Fruit fly (Drosophila melanogaster) whole organism, embryonic: ENCODE data around the gene CG5644.

ENCODE experiments used
- Adf1 ChIP-seq: fragments of 200-800 bp; sonication (Bioruptor generic); IDR thresholded peaks from 2 replicates; pipeline ENCODE4 v1.3.6; 2022; ENCODE audit warnings: missing biosample characterization, missing genetic modification characterization
- Bgb ChIP-seq: fragments of 200-800 bp; sonication (Bioruptor generic); IDR thresholded peaks from 2 replicates; pipeline ENCODE4 v1.3.6; 2022; ENCODE audit warnings: missing biosample characterization, missing genetic modification characterization; ENCODE audit not compliant: partially characterized antibody
- CG11456 ChIP-seq: fragments of 200-800 bp; sonication (Bioruptor generic); IDR thresholded peaks from 3 replicates; pipeline ENCODE4 v1.3.6; 2022; ENCODE audit warnings: missing biosample characterization, missing genetic modification characterization
- CG12659 ChIP-seq: fragments of 200-800 bp; sonication (Bioruptor generic); optimal IDR thresholded peaks from 3 replicates; lab custom pipeline; 2017; ENCODE audit warnings: mild to moderate bottlenecking, missing biosample characterization, missing genetic modification reagents, missing genetic modification characterization
- CG13624 ChIP-seq: fragments of 200-800 bp; sonication (Bioruptor generic); optimal IDR thresholded peaks from 2 replicates; lab custom pipeline; 2016; ENCODE audit warnings: missing biosample characterization, missing genetic modification characterization
- CG15696 ChIP-seq: fragments of 200-800 bp; sonication (Bioruptor generic); optimal IDR thresholded peaks from 2 replicates; lab custom pipeline; 2019; ENCODE audit warnings: missing biosample characterization, mild to moderate bottlenecking, missing genetic modification characterization, moderate library complexity
- CG17328 ChIP-seq: fragments of 200-800 bp; sonication (Bioruptor generic); IDR thresholded peaks from 2 replicates; pipeline ENCODE4 v1.3.6; 2022; ENCODE audit warnings: missing biosample characterization, missing genetic modification characterization
- CG18011 ChIP-seq: fragments of 200-800 bp; sonication (Bioruptor generic); optimal IDR thresholded peaks from 2 replicates; lab custom pipeline; 2017; ENCODE audit warnings: missing biosample characterization, missing genetic modification characterization, mild to moderate bottlenecking, moderate library complexity, missing genotype
- CG30020 ChIP-seq: fragments of 200-800 bp; optimal IDR thresholded peaks from 2 replicates; lab custom pipeline; 2019; ENCODE audit warnings: missing biosample characterization, mild to moderate bottlenecking, missing genetic modification characterization, moderate library complexity
- CG30431 ChIP-seq: fragments of 200-800 bp; sonication (Bioruptor generic); optimal IDR thresholded peaks from 2 replicates; lab custom pipeline; 2017; ENCODE audit warnings: missing biosample characterization, missing genetic modification characterization
- CG34422 ChIP-seq: fragments of 200-800 bp; sonication (Bioruptor generic); IDR thresholded peaks from 3 replicates; pipeline ENCODE4 v1.3.6; 2022; ENCODE audit warnings: missing biosample characterization, missing genetic modification characterization
- CG4328 ChIP-seq: fragments of 200-800 bp; sonication (Bioruptor generic); optimal IDR thresholded peaks from 3 replicates; lab custom pipeline; 2017; ENCODE audit warnings: missing biosample characterization, missing genetic modification reagents, missing genetic modification characterization
- CG4360 ChIP-seq: fragments of 200-800 bp; sonication (Bioruptor generic); IDR thresholded peaks from 2 replicates; pipeline ENCODE4 v1.3.6; 2022; ENCODE audit warnings: missing biosample characterization, missing genetic modification characterization
- CG6272 ChIP-seq: fragments of 200-800 bp; sonication (Bioruptor generic); IDR thresholded peaks from 2 replicates; pipeline ENCODE4 v1.3.6; 2022; ENCODE audit warnings: missing biosample characterization, missing genetic modification characterization
- CG6654 ChIP-seq: fragments of 200-800 bp; sonication (Bioruptor generic); optimal IDR thresholded peaks from 2 replicates; lab custom pipeline; 2017; ENCODE audit warnings: missing biosample characterization, mild to moderate bottlenecking, missing genetic modification characterization
- CG7987 ChIP-seq: fragments of 200-800 bp; sonication (Bioruptor generic); optimal IDR thresholded peaks from 2 replicates; lab custom pipeline; 2018; ENCODE audit warnings: missing biosample characterization, mild to moderate bottlenecking, missing genetic modification characterization, moderate library complexity
- CG9817 ChIP-seq: fragments of 200-800 bp; sonication (Bioruptor generic); optimal IDR thresholded peaks from 2 replicates; lab custom pipeline; 2018; ENCODE audit warnings: missing biosample characterization, mild to moderate bottlenecking, missing genetic modification characterization, moderate library complexity
- Drgx ChIP-seq: fragments of 200-800 bp; sonication (Bioruptor generic); IDR thresholded peaks from 2 replicates; pipeline ENCODE4 v1.3.6; 2022; ENCODE audit warnings: missing biosample characterization, missing genetic modification characterization
- Ets65A ChIP-seq: fragments of 200-800 bp; sonication (Bioruptor generic); peaks from one replicate; lab custom pipeline; 2016; ENCODE audit warnings: missing biosample characterization, missing genetic modification characterization
- HLH3B ChIP-seq: fragments of 200-800 bp; sonication (Bioruptor generic); IDR thresholded peaks from 2 replicates; pipeline ENCODE4 v1.3.6; 2022; ENCODE audit warnings: missing biosample characterization, missing genetic modification characterization
- Jarid2 ChIP-seq: fragments of 200-800 bp; sonication (Bioruptor generic); optimal IDR thresholded peaks from 3 replicates; lab custom pipeline; 2017; ENCODE audit warnings: mild to moderate bottlenecking, missing biosample characterization, missing genetic modification reagents, missing genetic modification characterization
- Mes4 ChIP-seq: fragments of 200-800 bp; sonication (Bioruptor generic); optimal IDR thresholded peaks from 2 replicates; lab custom pipeline; 2016; ENCODE audit warnings: missing biosample characterization, missing genetic modification characterization
- Myb ChIP-seq: fragments of 200-800 bp; sonication (Bioruptor generic); optimal IDR thresholded peaks from 2 replicates; lab custom pipeline; 2016; ENCODE audit warnings: missing biosample characterization, missing genetic modification characterization
- NC2β ChIP-seq: fragments of 200-800 bp; sonication (Bioruptor generic); optimal IDR thresholded peaks from 2 replicates; lab custom pipeline; 2016; ENCODE audit warnings: missing biosample characterization, missing genetic modification characterization
- NfI ChIP-seq: fragments of 200-800 bp; sonication (Bioruptor generic); optimal IDR thresholded peaks from 3 replicates; lab custom pipeline; 2018; ENCODE audit warnings: missing biosample characterization, mild to moderate bottlenecking, missing genetic modification characterization, moderate library complexity
- Oaz ChIP-seq: fragments of 200-800 bp; sonication (Bioruptor generic); IDR thresholded peaks from 2 replicates; pipeline ENCODE4 v1.3.6; 2022; ENCODE audit warnings: missing biosample characterization, missing genetic modification characterization
- Scr ChIP-seq: fragments of 200-800 bp; sonication (Bioruptor generic); IDR thresholded peaks from 2 replicates; pipeline ENCODE4 v1.3.6; 2022; ENCODE audit warnings: missing biosample characterization, missing genetic modification characterization; ENCODE audit not compliant: partially characterized antibody
- Side ChIP-seq: fragments of 200-800 bp; sonication (Bioruptor generic); optimal IDR thresholded peaks from 2 replicates; lab custom pipeline; 2016; ENCODE audit warnings: missing biosample characterization, missing genetic modification characterization
- Ssrp ChIP-seq: fragments of 200-800 bp; sonication (Bioruptor generic); optimal IDR thresholded peaks from 2 replicates; lab custom pipeline; 2018; ENCODE audit warnings: missing biosample characterization, mild to moderate bottlenecking, missing genetic modification characterization, moderate library complexity
- TFAM ChIP-seq: fragments of 200-800 bp; sonication (Bioruptor generic); optimal IDR thresholded peaks from 2 replicates; lab custom pipeline; 2017; ENCODE audit warnings: missing biosample characterization, missing genetic modification characterization, inconsistent platforms
- Taf1 ChIP-seq: fragments of 200-800 bp; sonication (Bioruptor generic); IDR thresholded peaks from 2 replicates; pipeline ENCODE4 v1.3.6; 2022; ENCODE audit warnings: missing biosample characterization, missing genetic modification characterization
- Vsx1 ChIP-seq: fragments of 200-800 bp; sonication (Bioruptor generic); optimal IDR thresholded peaks from 2 replicates; lab custom pipeline; 2017; ENCODE audit warnings: missing biosample characterization, mild to moderate bottlenecking, missing genetic modification characterization, missing genetic modification reagents
- ab ChIP-seq: fragments of 200-800 bp; sonication (Bioruptor generic); optimal IDR thresholded peaks from 2 replicates; lab custom pipeline; 2016; ENCODE audit warnings: missing biosample characterization, missing genetic modification characterization
- chn ChIP-seq: fragments of 200-800 bp; sonication (Bioruptor generic); optimal IDR thresholded peaks from 2 replicates; lab custom pipeline; 2016; ENCODE audit warnings: missing biosample characterization, missing genetic modification characterization
- en ChIP-seq: fragments of 200-800 bp; sonication (Bioruptor generic); optimal IDR thresholded peaks from 2 replicates; lab custom pipeline; 2016; ENCODE audit warnings: missing biosample characterization, missing genetic modification characterization
- exex ChIP-seq: fragments of 200-800 bp; sonication (Bioruptor generic); optimal IDR thresholded peaks from 4 replicates; lab custom pipeline; 2018; ENCODE audit warnings: missing biosample characterization, mild to moderate bottlenecking, missing genetic modification characterization, moderate library complexity
- hb ChIP-seq: fragments of 200-800 bp; sonication (Bioruptor generic); IDR thresholded peaks from 3 replicates; pipeline ENCODE4 v1.3.6; 2022; ENCODE audit warnings: missing biosample characterization, missing genetic modification characterization; ENCODE audit not compliant: partially characterized antibody
- hth ChIP-seq: fragments of >200 bp; optimal IDR thresholded peaks from 2 replicates; lab custom pipeline; 2017; ENCODE audit warnings: inconsistent platforms
- lov ChIP-seq, 2 experiments: fragments of 200-800 bp in 1 of 2; fragments of >200 bp in 1 of 2; sonication (Bioruptor generic) in 1 of 2; IDR thresholded peaks in 1 of 2; optimal IDR thresholded peaks in 1 of 2; 2 replicates in 1 of 2; 3 replicates in 1 of 2; pipeline versions ENCODE4 v1.3.6 to Lab custom; 2017 to 2022; ENCODE audit warnings: missing biosample characterization in 1 of 2, missing genetic modification characterization in 1 of 2
- odd ChIP-seq: fragments of 200-800 bp; sonication (Bioruptor generic); optimal IDR thresholded peaks from 2 replicates; lab custom pipeline; 2017; ENCODE audit warnings: missing biosample characterization, mild to moderate bottlenecking, missing genetic modification characterization
- pita ChIP-seq: fragments of 200-800 bp; sonication (Bioruptor generic); optimal IDR thresholded peaks from 2 replicates; lab custom pipeline; 2017; ENCODE audit warnings: missing biosample characterization, mild to moderate bottlenecking, missing genetic modification characterization
- ranshi ChIP-seq: fragments of 200-800 bp; sonication (Bioruptor generic); IDR thresholded peaks from 2 replicates; pipeline ENCODE4 v1.3.6; 2022; ENCODE audit warnings: missing biosample characterization, missing genetic modification characterization
- ro ChIP-seq: fragments of 200-800 bp; sonication (Bioruptor generic); IDR thresholded peaks from 2 replicates; pipeline ENCODE4 v1.3.6; 2022; ENCODE audit warnings: missing biosample characterization, missing genetic modification characterization
- sim ChIP-seq: fragments of 200-800 bp; sonication (Bioruptor generic); IDR thresholded peaks from 2 replicates; pipeline ENCODE4 v1.3.6; 2022; ENCODE audit warnings: missing biosample characterization, missing genetic modification characterization
- ssp ChIP-seq: fragments of 200-800 bp; sonication (Bioruptor generic); IDR thresholded peaks from 2 replicates; pipeline ENCODE4 v1.3.6; 2022; ENCODE audit warnings: missing biosample characterization, missing genetic modification characterization
- stc ChIP-seq: fragments of 200-800 bp; sonication (Bioruptor generic); IDR thresholded peaks from 2 replicates; pipeline ENCODE4 v1.3.6; 2022; ENCODE audit warnings: missing biosample characterization, missing genetic modification characterization
- tap ChIP-seq: fragments of 200-800 bp; optimal IDR thresholded peaks from 3 replicates; lab custom pipeline; 2019; ENCODE audit warnings: missing biosample characterization, mild to moderate bottlenecking, missing genetic modification characterization, moderate library complexity
- trem ChIP-seq: fragments of 200-800 bp; optimal IDR thresholded peaks from 3 replicates; lab custom pipeline; 2019; ENCODE audit warnings: missing biosample characterization, mild to moderate bottlenecking, missing genetic modification characterization, moderate library complexity
- twi ChIP-seq: fragments of 200-800 bp; optimal IDR thresholded peaks from 2 replicates; lab custom pipeline; 2019; ENCODE audit warnings: missing biosample characterization, mild to moderate bottlenecking, missing genetic modification characterization, moderate library complexity
- tx ChIP-seq: fragments of 200-800 bp; sonication (Bioruptor generic); optimal IDR thresholded peaks from 2 replicates; lab custom pipeline; 2016; ENCODE audit warnings: missing biosample characterization, missing genetic modification characterization
- z ChIP-seq: fragments of 200-800 bp; sonication (Bioruptor generic); IDR thresholded peaks from 3 replicates; pipeline ENCODE4 v1.3.6; 2022; ENCODE audit warnings: missing biosample characterization, missing genetic modification characterization

The CG5644 gene

DNA sequence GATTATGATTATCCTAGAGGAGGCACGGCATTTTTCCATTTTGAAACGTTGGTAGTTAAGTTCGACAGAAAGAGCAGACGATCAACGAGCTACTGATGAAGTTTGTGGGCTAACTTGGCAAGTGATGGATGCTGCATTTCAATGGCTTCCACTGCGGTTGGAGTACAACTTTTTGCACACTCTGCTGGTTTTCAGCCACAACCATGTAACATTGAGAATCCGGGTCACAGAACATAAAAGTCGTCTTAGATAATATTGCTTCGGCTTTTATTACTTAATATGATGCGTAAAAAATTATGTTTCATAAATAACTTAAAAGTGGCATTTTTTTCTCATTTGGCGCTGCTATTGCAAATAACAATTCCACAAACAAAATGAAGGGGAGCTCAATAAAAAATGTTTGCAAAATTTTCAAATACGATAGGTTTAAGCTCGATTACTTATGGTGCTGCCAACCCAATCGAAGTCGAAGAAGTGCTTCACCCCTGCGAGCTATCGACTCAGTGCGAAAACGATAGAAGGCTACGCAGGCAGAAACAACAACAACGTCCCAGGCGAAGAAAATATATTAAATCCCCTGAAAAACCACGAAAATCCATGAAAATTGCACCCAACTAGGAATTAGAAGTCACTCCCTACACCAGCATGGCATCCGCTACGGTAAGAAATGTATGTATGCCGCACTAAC, 13.2 kb downstream of the CG5644 start, which contains the start of the genes CG5653 and CG5021 (continued):
- TF ChIP-seq CG17328 (GFP tag; lab: Robert Waterston, UW), result no peak
- TF ChIP-seq CG4360 (GFP tag; lab: Robert Waterston, UW), result peak; percentile 81
- TF ChIP-seq Taf1 (GFP tag; lab: Robert Waterston, UW), result no peak
- TF ChIP-seq ssp (GFP tag; lab: Robert Waterston, UW), result no peak
- no peak for TF ChIP-seq ro (GFP tag; lab: Robert Waterston, UW)
- no peak for TF ChIP-seq Ssrp (tag; lab: Kevin White, UChicago)
- peak; percentile 68 for TF ChIP-seq Myb (GFP tag; lab: Kevin White, UChicago)
- no peak for TF ChIP-seq ranshi (GFP tag; lab: Robert Waterston, UW)
- TF ChIP-seq CG30020 (tag; lab: Kevin White, UChicago), result no peak
- no peak for TF ChIP-seq Side (GFP tag; lab: Kevin White, UChicago)
- no peak for TF ChIP-seq Jarid2 (GFP tag; lab: Kevin White, UChicago)
- no peak for TF ChIP-seq Vsx1
- no peak for TF ChIP-seq pita
- no peak for TF ChIP-seq CG7987 (GFP tag; lab: Kevin White, UChicago)
- no peak for TF ChIP-seq CG11456 (GFP tag; lab: Robert Waterston, UW)
- no peak for TF ChIP-seq CG9817 (tag; lab: Kevin White, UChicago)
- TF ChIP-seq twi (tag; lab: Kevin White, UChicago), result no peak
- no peak for TF ChIP-seq CG30431
- TF ChIP-seq exex (tag; lab: Kevin White, UChicago), result no peak
- TF ChIP-seq NC2β (GFP tag; lab: Kevin White, UChicago), result no peak
- no peak for TF ChIP-seq CG15696
- peak; percentile 47 for TF ChIP-seq Scr
- no peak for TF ChIP-seq stc (GFP tag; lab: Robert Waterston, UW)
- TF ChIP-seq Mes4, result no peak
- no peak for TF ChIP-seq Drgx (GFP tag; lab: Robert Waterston, UW)
- no peak for TF ChIP-seq CG4328 (GFP tag; lab: Kevin White, UChicago)
- TF ChIP-seq chn, result no peak
- no peak for TF ChIP-seq z
- TF ChIP-seq NfI, result no peak
- peak; percentile 75; the same call in 1 of the 2 replicates for TF ChIP-seq Bgb (GFP tag; lab: Robert Waterston, UW)
- no peak for TF ChIP-seq Adf1 (GFP tag; lab: Robert Waterston, UW)
- TF ChIP-seq CG12659 (GFP tag; lab: Kevin White, UChicago), result peak; percentile 22
- no peak for TF ChIP-seq CG6654 (GFP tag; lab: Kevin White, UChicago)
- TF ChIP-seq TFAM, result no peak
- no peak for TF ChIP-seq en
- TF ChIP-seq tx (GFP tag; lab: Kevin White, UChicago), result no peak
- no peak for TF ChIP-seq odd (GFP tag; lab: Kevin White, UChicago)
- TF ChIP-seq lov (optimal IDR thresholded peaks at IDR 0.05; lab: Kevin White, UChicago), result no peak
- no peak for TF ChIP-seq lov (GFP tag; IDR thresholded peaks at IDR 0.05; lab: Robert Waterston, UW)
- no peak for TF ChIP-seq CG18011
- no peak for TF ChIP-seq HLH3B
- TF ChIP-seq ab (GFP tag; lab: Kevin White, UChicago), result no peak
- TF ChIP-seq CG34422 (GFP tag; lab: Robert Waterston, UW), result no peak
- TF ChIP-seq CG13624, result no peak
- peak; percentile 98 for TF ChIP-seq trem (tag; lab: Kevin White, UChicago)
- TF ChIP-seq Ets65A (GFP tag; lab: Kevin White, UChicago), result no peak
- peak; percentile 70; the same call in 2 of the 3 replicates for TF ChIP-seq hb (GFP tag; lab: Robert Waterston, UW)
- no peak for TF ChIP-seq tap
- TF ChIP-seq sim (GFP tag; lab: Robert Waterston, UW), result no peak
- TF ChIP-seq Oaz (GFP tag; lab: Robert Waterston, UW), result no peak
- TF ChIP-seq hth (lab: Kevin White, UChicago), result no peak
- no peak for TF ChIP-seq CG6272 (GFP tag; lab: Robert Waterston, UW)
